Worm (Caenorhabditis elegans) whole organism, young adult: ENCODE measurements around the gene F35C11.3.

Experiments
- F23B12.7 ChIP-seq: sonication (generic microtip); optimal IDR thresholded peaks from 2 replicates; lab custom pipeline; 2017; ENCODE audit warnings: missing genetic modification characterization, mild to moderate bottlenecking, missing compliant biosample characterization, antibody characterized with exemption, moderate library complexity; ENCODE audit not compliant: insufficient read depth
- F55B11.4 ChIP-seq: sonication (generic microtip); optimal IDR thresholded peaks from 2 replicates; lab custom pipeline; 2016; ENCODE audit warnings: missing compliant biosample characterization, missing genetic modification characterization, borderline replicate concordance; ENCODE audit not compliant: insufficient read depth
- Y67H2A.10 ChIP-seq: fragments of 200-800 bp; sonication (Bioruptor generic); conservative IDR thresholded peaks from 2 replicates; pipeline ENCODE4 v1.3.6; 2022; ENCODE audit warnings: missing genetic modification reagents, missing genetic modification characterization, missing compliant biosample characterization
- Y79H2A.3 ChIP-seq: fragments of 200-800 bp; sonication (Bioruptor generic); conservative IDR thresholded peaks from 2 replicates; pipeline ENCODE4 v1.3.6; 2022; ENCODE audit warnings: missing genetic modification reagents, missing genetic modification characterization, missing compliant biosample characterization
- ama-1 ChIP-seq, 3 experiments: fragments of 150-350 bp in 1 of 3; sonication (generic microtip) in 2 of 3; optimal IDR thresholded peaks; 2 replicates each; lab custom pipeline; 2014 to 2018; ENCODE audit warnings: missing biosample characterization in 2 of 3, missing genetic modification characterization in 2 of 3, missing genetic modification reagents in 2 of 3
- aptf-3 ChIP-seq: fragments of 200-800 bp; sonication (Bioruptor generic); IDR thresholded peaks from 2 replicates; pipeline ENCODE4 v1.3.6; 2022; ENCODE audit warnings: missing genetic modification characterization, missing compliant biosample characterization
- attf-5 ChIP-seq: fragments of 200-800 bp; sonication (Bioruptor generic); optimal IDR thresholded peaks from 2 replicates; lab custom pipeline; 2018; ENCODE audit warnings: mild to moderate bottlenecking, missing genetic modification characterization, missing compliant biosample characterization
- bed-1 ChIP-seq: fragments of 200-800 bp; sonication (Bioruptor generic); IDR thresholded peaks from 2 replicates; pipeline ENCODE4 v1.3.6; 2022; ENCODE audit warnings: missing genetic modification reagents, missing genetic modification characterization, missing compliant biosample characterization
- bed-2 ChIP-seq: fragments of 200-800 bp; sonication (Bioruptor generic); IDR thresholded peaks from 2 replicates; pipeline ENCODE4 v1.3.6; 2022; ENCODE audit warnings: missing genetic modification reagents, missing genetic modification characterization, missing compliant biosample characterization
- ceh-100 ChIP-seq: fragments of 200-800 bp; sonication (Bioruptor generic); IDR thresholded peaks from 2 replicates; pipeline ENCODE4 v1.3.6; 2022; ENCODE audit warnings: missing genetic modification reagents, missing genetic modification characterization, missing compliant biosample characterization
- die-1 ChIP-seq: sonication (generic microtip); optimal IDR thresholded peaks from 2 replicates; lab custom pipeline; 2016; ENCODE audit warnings: missing genotype, mild to moderate bottlenecking, missing genetic modification characterization, missing compliant biosample characterization
- dox-1 ChIP-seq: fragments of 200-800 bp; sonication (Bioruptor generic); IDR thresholded peaks from 2 replicates; pipeline ENCODE4 v1.3.6; 2022; ENCODE audit warnings: missing genetic modification reagents, missing genetic modification characterization, missing compliant biosample characterization
- efl-1 ChIP-seq: fragments of 150-350 bp; optimal IDR thresholded peaks from 2 replicates; lab custom pipeline; 2014; ENCODE audit warnings: missing biosample characterization, missing genetic modification reagents, missing genetic modification characterization
- egrh-3 ChIP-seq: fragments of 200-800 bp; sonication (Bioruptor generic); IDR thresholded peaks from 2 replicates; pipeline ENCODE4 v1.3.6; 2022; ENCODE audit warnings: missing genetic modification reagents, missing genetic modification characterization, missing compliant biosample characterization
- ekl-4 ChIP-seq: fragments of 200-800 bp; sonication (Bioruptor generic); IDR thresholded peaks from 2 replicates; pipeline ENCODE4 v1.3.6; 2022; ENCODE audit warnings: missing genetic modification reagents, missing genetic modification characterization, missing compliant biosample characterization
- gei-17 ChIP-seq: fragments of 200-800 bp; sonication (Bioruptor generic); optimal IDR thresholded peaks from 2 replicates; lab custom pipeline; 2018; ENCODE audit warnings: mild to moderate bottlenecking, missing genetic modification characterization, missing compliant biosample characterization
- hmg-1.2 ChIP-seq: fragments of 200-800 bp; sonication (Bioruptor generic); IDR thresholded peaks from 2 replicates; pipeline ENCODE4 v1.3.6; 2022; ENCODE audit warnings: missing genetic modification reagents, missing genetic modification characterization, missing compliant biosample characterization
- hsf-1 ChIP-seq: fragments of 200-800 bp; sonication (Bioruptor generic); IDR thresholded peaks from 2 replicates; pipeline ENCODE4 v1.3.6; 2022; ENCODE audit warnings: missing genetic modification reagents, missing genetic modification characterization, missing compliant biosample characterization
- lin-40 ChIP-seq: sonication (generic microtip); optimal IDR thresholded peaks from 2 replicates; lab custom pipeline; 2016; ENCODE audit warnings: missing genetic modification characterization, mild to moderate bottlenecking, missing compliant biosample characterization, missing genotype, missing genetic modification reagents
- lin-54 ChIP-seq: fragments of 200-800 bp; sonication (Bioruptor generic); optimal IDR thresholded peaks from 2 replicates; lab custom pipeline; 2018; ENCODE audit warnings: mild to moderate bottlenecking, missing genetic modification characterization, missing compliant biosample characterization
- lsl-1 ChIP-seq: fragments of 200-800 bp; sonication (Bioruptor generic); optimal IDR thresholded peaks from 2 replicates; lab custom pipeline; 2018; ENCODE audit warnings: mild to moderate bottlenecking, missing genetic modification characterization, moderate library complexity, missing compliant biosample characterization
- madf-3 ChIP-seq: fragments of 200-800 bp; sonication (Bioruptor generic); IDR thresholded peaks from 2 replicates; pipeline ENCODE4 v1.3.6; 2022; ENCODE audit warnings: missing genetic modification reagents, missing genetic modification characterization, missing compliant biosample characterization
- nfya-2 ChIP-seq: fragments of 200-800 bp; sonication (Bioruptor generic); IDR thresholded peaks from 2 replicates; pipeline ENCODE4 v1.3.6; 2022; ENCODE audit warnings: missing genetic modification reagents, missing genetic modification characterization, missing compliant biosample characterization
- nhr-80 ChIP-seq: sonication (generic microtip); optimal IDR thresholded peaks from 2 replicates; lab custom pipeline; 2016; ENCODE audit warnings: missing genetic modification characterization, missing compliant biosample characterization
- nhr-90 ChIP-seq: sonication (generic microtip); optimal IDR thresholded peaks from 2 replicates; lab custom pipeline; 2016; ENCODE audit warnings: missing genotype, mild to moderate bottlenecking, missing genetic modification characterization, missing compliant biosample characterization
- rec-8 ChIP-seq, 2 experiments: sonication (generic microtip); optimal IDR thresholded peaks; 2 replicates each; lab custom pipeline; 2016; ENCODE audit warnings: mild to moderate bottlenecking in 2 of 2, missing genetic modification characterization in 2 of 2, missing genetic modification reagents in 2 of 2, missing genotype in 2 of 2, missing biosample characterization in 1 of 2, missing compliant biosample characterization in 1 of 2, moderate library complexity in 1 of 2
- repo-1 ChIP-seq: sonication (generic microtip); optimal IDR thresholded peaks from 2 replicates; lab custom pipeline; 2017; ENCODE audit warnings: mild to moderate bottlenecking, missing genetic modification characterization, missing compliant biosample characterization
- sptf-2 ChIP-seq: fragments of 200-800 bp; sonication (Bioruptor generic); optimal IDR thresholded peaks from 2 replicates; lab custom pipeline; 2018; ENCODE audit warnings: mild to moderate bottlenecking, missing genetic modification characterization, missing compliant biosample characterization
- tbx-9 ChIP-seq: sonication (generic microtip); optimal IDR thresholded peaks from 2 replicates; lab custom pipeline; 2016; ENCODE audit warnings: borderline replicate concordance, missing genetic modification characterization, inconsistent platforms, missing compliant biosample characterization
- unc-62 ChIP-seq: fragments of 150-350 bp; optimal IDR thresholded peaks from 2 replicates; lab custom pipeline; 2014; ENCODE audit warnings: missing biosample characterization, missing genetic modification reagents, missing genetic modification characterization
- xnd-1 ChIP-seq: sonication (generic microtip); optimal IDR thresholded peaks from 2 replicates; lab custom pipeline; 2016; ENCODE audit warnings: missing genotype, missing genetic modification reagents, missing genetic modification characterization, missing compliant biosample characterization
- ztf-28 ChIP-seq: fragments of 200-800 bp; sonication (Bioruptor generic); IDR thresholded peaks from 2 replicates; pipeline ENCODE4 v1.3.6; 2022; ENCODE audit warnings: missing genetic modification reagents, missing genetic modification characterization, missing compliant biosample characterization

The F35C11.3 gene

ce11 chrII:8226475-8226874 lies 20.1 kb upstream of the F35C11.3 start:
- peak; percentile 44 for TF ChIP-seq nhr-80 (tag; lab: Kevin White, UChicago)
- TF ChIP-seq lin-40 (tag; lab: Kevin White, UChicago): no peak
- TF ChIP-seq lin-54 (GFP tag; lab: Kevin White, UChicago): peak; percentile 13
- no peak for TF ChIP-seq rec-8 (tag; optimal IDR thresholded peaks at IDR 0.05; lab: Kevin White, UChicago)
- TF ChIP-seq Y79H2A.3 (GFP tag; lab: Robert Waterston, UW): 0 out of 2 replicates have a peak, but pooled peaks have one; percentile 16
- TF ChIP-seq hmg-1.2 (GFP tag; lab: Robert Waterston, UW): peak; percentile 49; the same call in 1 of the 2 replicates
- peak; percentile 14; the same call in 1 of the 2 replicates for TF ChIP-seq ekl-4 (GFP tag; lab: Robert Waterston, UW)

DNA sequence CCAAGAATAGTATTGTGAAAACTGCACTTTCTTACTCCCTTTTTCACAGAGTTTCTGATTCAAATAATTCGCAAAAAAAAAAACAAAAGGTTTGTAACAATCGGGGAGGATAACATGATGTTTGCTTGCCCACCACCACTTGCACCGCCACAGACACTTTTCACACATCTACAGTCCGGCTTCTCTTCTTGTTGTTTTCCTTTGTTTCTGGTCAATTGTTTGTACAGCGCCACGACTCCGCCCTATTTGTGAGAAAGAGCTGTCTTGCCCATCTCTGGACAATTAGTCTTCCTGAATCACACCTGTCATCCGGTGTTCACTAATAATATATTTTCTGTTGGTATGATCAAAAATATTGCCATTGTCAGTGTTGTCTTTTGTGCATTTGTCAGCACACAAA lies 15.6 kb upstream of the F35C11.3 start, which contains the start of gene M110.9:
Gene M110.9 (plus strand): TSS at position 301 of the 400 bp plus-strand sequence.
- TF ChIP-seq sptf-2 (GFP tag; lab: Kevin White, UChicago): no peak
- 0 out of 2 replicates have a peak, but pooled peaks have one; percentile 27 for TF ChIP-seq madf-3 (GFP tag; lab: Robert Waterston, UW)
- no peak for TF ChIP-seq lin-40 (tag; lab: Kevin White, UChicago)
- no peak for TF ChIP-seq bed-2
- TF ChIP-seq, all 124 proteins: peak for 1

DNA sequence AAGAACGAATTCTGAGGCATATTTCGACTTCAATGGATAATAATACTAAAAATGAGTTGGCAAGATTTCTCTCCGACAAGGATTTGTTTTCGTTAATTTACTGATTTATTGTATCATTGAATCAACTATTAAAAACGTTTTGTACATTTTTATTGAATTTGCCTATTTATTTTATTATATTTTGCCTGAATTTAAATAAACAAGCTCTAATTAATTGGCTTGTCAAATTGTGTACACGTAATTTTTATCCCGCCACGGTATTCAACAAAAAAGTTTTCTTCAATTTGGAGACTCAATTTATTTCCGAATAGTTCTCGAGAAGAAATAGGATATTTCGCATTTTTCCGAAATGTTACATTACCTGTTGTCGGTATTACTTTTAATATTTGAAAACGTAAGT lies 14.1 kb upstream of the F35C11.3 start, which contains the start of gene M110.7:
Gene M110.7 (plus strand): TSS at position 301 of the 400 bp plus-strand sequence.
- TF ChIP-seq unc-62 (GFP tag; lab: Kevin White, UChicago) (no peak), aptf-3 (no peak), gei-17 (no peak), nfya-2 (GFP tag; lab: Robert Waterston, UW) (no peak), dox-1 (GFP tag; lab: Robert Waterston, UW) (no peak), tbx-9 (no peak), egrh-3 (no peak), ama-1 (optimal IDR thresholded peaks at IDR 0.05; lab: Kevin White, UChicago) (no peak), ama-1 (GFP tag; optimal IDR thresholded peaks at IDR 0.05; lab: Kevin White, UChicago) (no peak), xnd-1 (no peak), die-1 (tag; lab: Kevin White, UChicago) (no peak), hsf-1 (GFP tag; lab: Robert Waterston, UW) (no peak)

DNA sequence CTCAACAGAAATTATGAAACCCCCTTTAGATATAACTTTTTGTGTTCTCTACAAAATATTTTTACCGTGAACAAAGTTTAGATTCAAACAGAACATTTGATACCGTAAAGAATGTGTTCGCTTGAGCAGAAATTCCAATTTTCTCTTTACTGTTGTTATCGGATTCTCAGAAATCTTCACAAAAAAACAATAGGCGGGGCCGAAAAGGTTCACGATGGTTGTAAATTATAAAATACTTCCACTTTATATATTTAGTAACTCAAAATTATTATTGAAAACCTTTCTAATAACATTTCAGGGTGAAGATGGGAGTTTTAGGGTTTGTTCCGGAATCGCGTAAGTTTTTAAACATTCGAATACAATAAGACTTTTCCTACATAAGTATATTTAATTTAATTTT lies 8.4 kb upstream of the F35C11.3 start, which contains the start of gene nlp-5:
Gene nlp-5 (plus strand): TSS at position 301 of the 400 bp plus-strand sequence.
- TF ChIP-seq nhr-90 (tag; lab: Kevin White, UChicago) (no peak), bed-1 (GFP tag; lab: Robert Waterston, UW) (no peak), gei-17 (no peak), ztf-28 (GFP tag; lab: Robert Waterston, UW) (no peak), attf-5 (no peak), die-1 (tag; lab: Kevin White, UChicago) (no peak), rec-8 (tag; optimal IDR thresholded peaks at IDR 0.05; lab: Kevin White, UChicago) (no peak), dox-1 (GFP tag; lab: Robert Waterston, UW) (no peak), F23B12.7 (tag; lab: Kevin White, UChicago) (no peak), Y67H2A.10 (GFP tag; lab: Robert Waterston, UW) (no peak), efl-1 (no peak), repo-1 (tag; lab: Kevin White, UChicago) (no peak), F55B11.4 (tag; lab: Kevin White, UChicago) (no peak), lsl-1 (GFP tag; lab: Kevin White, UChicago) (no peak), ceh-100 (GFP tag; lab: Robert Waterston, UW) (no peak)
